Fruit fly (Drosophila melanogaster): ENCODE data around the gene His3.3A.

Gene His3.3A

DNA sequence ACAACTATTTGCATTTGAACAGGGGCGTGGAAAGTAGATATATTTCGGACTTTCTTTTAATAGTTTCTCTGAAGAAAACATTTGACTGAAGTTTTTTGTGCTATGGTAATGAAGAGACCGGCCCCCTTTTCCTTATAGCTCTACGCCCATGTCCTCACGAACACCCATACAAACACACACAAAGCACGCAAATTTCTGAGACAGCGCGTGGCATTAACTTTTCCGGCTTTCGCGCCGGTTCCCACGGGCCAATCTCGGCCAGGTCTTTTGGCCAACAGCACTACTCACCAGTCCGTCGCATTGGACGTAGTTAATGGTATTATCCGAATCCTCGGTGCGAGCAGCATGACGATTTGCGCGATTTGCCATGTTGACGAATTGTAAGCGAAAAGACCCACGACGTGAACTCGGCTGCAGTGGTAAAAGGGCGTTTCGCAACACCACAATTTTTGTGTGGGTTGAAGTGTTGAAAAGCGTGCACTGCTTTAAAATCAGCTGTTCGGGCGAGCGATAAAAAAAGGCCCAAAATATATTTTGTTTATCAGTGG is 2.4 kb upstream of the His3.3A start, which contains the start of gene senju (continued):
- TF ChIP-seq CG6792 (GFP tag; optimal IDR thresholded peaks at IDR 0.05) (peak; percentile 90), CG6808 (GFP tag; optimal IDR thresholded peaks at IDR 0.05) (peak; percentile 75), OdsH (GFP tag; optimal IDR thresholded peaks at IDR 0.05) (peak; percentile 88), fd85E (GFP tag; optimal IDR thresholded peaks at IDR 0.05) (peak; percentile 76), CG16779 (tag; optimal IDR thresholded peaks at IDR 0.05) (peak; percentile 58), Eip93F (GFP tag; optimal IDR thresholded peaks at IDR 0.05) (no peak), ss (GFP tag; optimal IDR thresholded peaks at IDR 0.05) (peak; percentile 71 to 73), CG6854 (GFP tag; optimal IDR thresholded peaks at IDR 0.05) (peak; percentile 77)

DNA sequence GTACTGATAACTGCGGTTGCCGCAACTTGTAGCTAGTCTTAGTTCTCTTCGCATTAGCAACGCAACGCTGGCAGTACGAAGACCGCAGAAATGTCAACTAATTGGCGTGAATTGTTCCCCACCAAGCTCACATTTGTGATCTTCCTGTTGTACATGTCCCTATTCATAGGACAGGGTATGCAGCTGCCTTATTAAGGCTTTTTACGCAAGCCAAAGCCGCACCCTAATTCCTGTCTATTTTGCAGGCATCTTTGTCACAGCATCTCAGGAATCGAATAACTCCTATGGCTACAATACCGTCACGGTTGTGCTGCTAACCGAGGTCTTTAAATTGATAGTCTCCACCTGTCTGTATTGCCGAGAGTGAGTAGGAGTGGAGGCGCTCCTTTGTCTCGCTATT is 1.9 kb upstream of the His3.3A start, which contains the start of gene eIF3h:
TSS of gene eIF3h (minus strand) at position 101 of the 400 bp plus-strand sequence.
- no peak for TF ChIP-seq vri (GFP tag; optimal IDR thresholded peaks at IDR 0.05)
- TF ChIP-seq CG34406 (GFP tag; optimal IDR thresholded peaks at IDR 0.05) = no peak
- TF ChIP-seq Lpt (GFP tag; optimal IDR thresholded peaks at IDR 0.05) = no peak
- no peak for TF ChIP-seq Ets96B (tag; optimal IDR thresholded peaks at IDR 0.05)
- no peak for TF ChIP-seq OdsH (GFP tag; optimal IDR thresholded peaks at IDR 0.05)
- TF ChIP-seq CG31627 (GFP tag; optimal IDR thresholded peaks at IDR 0.05) = no peak
- no peak for TF ChIP-seq topi (GFP tag; optimal IDR thresholded peaks at IDR 0.05)
- no peak for TF ChIP-seq CG11762 (GFP tag; optimal IDR thresholded peaks at IDR 0.05; ENCODE audit: insufficient read depth)
- no peak for TF ChIP-seq CG6163 (GFP tag; IDR thresholded peaks at IDR 0.05)
- no peak for TF ChIP-seq CG8319 (GFP tag; optimal IDR thresholded peaks at IDR 0.05)
- TF ChIP-seq Sox14 (GFP tag; optimal IDR thresholded peaks at IDR 0.05) = no peak
- TF ChIP-seq CG11902 (GFP tag; optimal IDR thresholded peaks at IDR 0.05) = no peak
- TF ChIP-seq Sox15 (GFP tag; optimal IDR thresholded peaks at IDR 0.05) = no peak

DNA sequence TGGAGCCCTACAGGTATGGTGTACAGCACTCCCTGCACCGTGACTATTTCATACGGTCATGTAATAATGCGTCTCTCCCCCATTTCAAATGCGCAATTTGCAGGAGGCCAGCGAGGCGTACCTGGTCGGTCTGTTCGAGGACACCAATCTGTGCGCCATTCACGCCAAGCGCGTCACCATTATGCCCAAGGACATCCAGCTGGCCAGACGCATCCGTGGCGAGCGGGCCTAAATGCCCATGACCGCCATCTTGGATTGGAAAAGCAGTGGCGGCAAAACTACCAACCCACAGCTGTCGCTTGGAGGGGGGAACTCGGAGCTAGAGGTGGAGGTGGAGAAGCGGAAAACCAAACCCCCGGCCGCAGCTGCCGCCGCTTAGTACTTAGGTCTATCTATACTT is 670 bp downstream of the His3.3A start:
- TF ChIP-seq CG7368 (GFP tag; optimal IDR thresholded peaks at IDR 0.05) (no peak), esn (GFP tag; optimal IDR thresholded peaks at IDR 0.05) (no peak), CG10631 (GFP tag; optimal IDR thresholded peaks at IDR 0.05) (no peak), fd59A (GFP tag; optimal IDR thresholded peaks at IDR 0.05) (no peak), Smox (GFP tag; optimal IDR thresholded peaks at IDR 0.05) (no peak), spab (GFP tag; optimal IDR thresholded peaks at IDR 0.05) (no peak), CG6276 (GFP tag; optimal IDR thresholded peaks at IDR 0.05) (no peak), CG8319 (GFP tag; optimal IDR thresholded peaks at IDR 0.05) (no peak), net (GFP tag; optimal IDR thresholded peaks at IDR 0.05) (no peak), CG9139 (GFP tag; optimal IDR thresholded peaks at IDR 0.05) (no peak), Met (GFP tag; optimal IDR thresholded peaks at IDR 0.05) (no peak), CG11902 (GFP tag; optimal IDR thresholded peaks at IDR 0.05) (no peak), CG10669 (GFP tag; optimal IDR thresholded peaks at IDR 0.05) (no peak), CG11762 (GFP tag; optimal IDR thresholded peaks at IDR 0.05; ENCODE audit: insufficient read depth) (no peak), svp (GFP tag) (no peak), Lpt (GFP tag; optimal IDR thresholded peaks at IDR 0.05) (no peak)

DNA sequence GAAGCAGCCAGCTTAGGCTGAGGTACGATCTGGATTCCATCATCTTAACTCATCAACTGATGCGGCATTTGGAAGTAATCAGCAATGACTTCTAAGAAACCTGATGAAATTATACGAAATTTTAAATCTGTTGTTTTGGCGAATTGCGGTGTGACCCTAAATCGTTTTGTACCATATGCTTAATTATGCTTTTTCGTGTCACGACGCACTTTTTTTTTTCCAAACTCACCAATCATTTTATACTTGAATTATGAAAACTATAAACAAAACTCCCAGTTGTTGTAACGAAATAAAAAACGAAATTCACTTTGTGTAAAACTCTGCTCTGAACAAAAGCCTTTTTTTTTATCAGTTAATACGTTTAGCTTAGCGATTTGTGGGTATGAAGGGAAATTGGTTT is 3.2 kb downstream of the His3.3A start, which contains the start of gene Nepl3:
TSS of gene Nepl3 (minus strand) at position 155 of the 400 bp plus-strand sequence.
- peak; percentile 24 for TF ChIP-seq Eip78C (GFP tag)
- no peak for TF ChIP-seq topi (GFP tag; optimal IDR thresholded peaks at IDR 0.05)

DNA sequence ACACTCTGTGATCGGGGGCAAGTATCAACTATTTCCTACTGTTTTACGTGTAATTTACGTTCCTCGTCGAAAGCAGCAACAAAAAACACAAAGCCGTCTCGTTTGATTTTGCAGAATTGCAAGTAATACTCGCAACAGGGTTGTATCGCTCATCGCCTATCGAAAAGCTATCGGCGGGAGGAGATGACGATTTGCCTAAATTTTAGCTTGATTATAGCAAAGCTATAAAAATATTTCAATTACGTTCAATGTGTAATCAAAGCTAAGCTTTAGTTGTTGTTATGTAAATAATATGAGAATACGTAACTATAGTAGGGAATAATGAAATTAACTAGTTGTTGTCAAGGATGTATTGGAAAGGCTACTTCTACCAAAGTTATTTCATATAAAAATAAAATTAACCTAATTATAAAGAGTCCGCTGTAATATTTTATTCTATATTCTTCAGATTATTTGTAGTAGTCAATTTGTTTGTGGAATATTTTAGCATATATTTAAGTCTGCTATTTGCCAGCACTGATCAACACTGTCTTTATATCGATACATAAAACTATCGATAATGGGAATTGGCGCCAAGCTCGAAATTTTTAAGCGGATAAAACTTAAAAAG is 4.9 kb downstream of the His3.3A start, which contains the start of gene Rpn11:
TSS of gene Rpn11 (minus strand) at position 146 of the 610 bp plus-strand sequence.
- peak; percentile 61 for TF ChIP-seq acj6 (GFP tag; optimal IDR thresholded peaks at IDR 0.05)
- TF ChIP-seq Ets21C (GFP tag; optimal IDR thresholded peaks at IDR 0.05) = peak; percentile 44
- peak; percentile 4 for TF ChIP-seq fkh (GFP tag; optimal IDR thresholded peaks at IDR 0.05)
- TF ChIP-seq Smox (GFP tag; optimal IDR thresholded peaks at IDR 0.05) = no peak
- TF ChIP-seq dsx (GFP tag; optimal IDR thresholded peaks at IDR 0.05; ENCODE audit: poor library complexity, severe bottlenecking) = peak; percentile 45
- peak; percentile 65 for TF ChIP-seq CG10631 (GFP tag; optimal IDR thresholded peaks at IDR 0.05)
- TF ChIP-seq Hr4 (GFP tag; optimal IDR thresholded peaks at IDR 0.05) = peak; percentile 54
- TF ChIP-seq CG3919 (GFP tag; optimal IDR thresholded peaks at IDR 0.05) = peak; percentile 44
- TF ChIP-seq Lpt (GFP tag; optimal IDR thresholded peaks at IDR 0.05) = no peak
- peak; percentile 49 for TF ChIP-seq OdsH (GFP tag; optimal IDR thresholded peaks at IDR 0.05)
- peak; percentile 16 for TF ChIP-seq CG8319 (GFP tag; optimal IDR thresholded peaks at IDR 0.05)
- TF ChIP-seq Sox14 (GFP tag; optimal IDR thresholded peaks at IDR 0.05) = peak; percentile 74
- TF ChIP-seq eg (GFP tag; IDR thresholded peaks at IDR 0.05) = peak; percentile 36; the same call in 1 of the 3 replicates
- TF ChIP-seq CG11902 (GFP tag; optimal IDR thresholded peaks at IDR 0.05) = peak; percentile 0
- peak; percentile 21 for TF ChIP-seq fd59A (GFP tag; optimal IDR thresholded peaks at IDR 0.05)
- TF ChIP-seq CG6792 (GFP tag; optimal IDR thresholded peaks at IDR 0.05) = peak; percentile 48
- no peak for TF ChIP-seq CG7368 (GFP tag; optimal IDR thresholded peaks at IDR 0.05)
- peak; percentile 19 for TF ChIP-seq Sox15 (GFP tag; optimal IDR thresholded peaks at IDR 0.05)
- TF ChIP-seq Eip75B (GFP tag; optimal IDR thresholded peaks at IDR 0.05) = peak; percentile 53
